Worm (Caenorhabditis elegans) whole organism, L4 larva: Measurements from ENCODE around the gene fbxa-135.

Source experiments
- attf-4 ChIP-seq: sonication (generic microtip); optimal IDR thresholded peaks from 3 replicates; lab custom pipeline; 2017; ENCODE audit warnings: missing biosample characterization, missing genetic modification characterization
- ceh-62 ChIP-seq: sonication (generic microtip); optimal IDR thresholded peaks from 2 replicates; lab custom pipeline; 2017; ENCODE audit warnings: missing biosample characterization, missing genetic modification characterization
- dpl-1 ChIP-seq: fragments of 150-350 bp; optimal IDR thresholded peaks from 2 replicates; lab custom pipeline; 2014; ENCODE audit warnings: missing biosample characterization, missing genetic modification reagents, missing genetic modification characterization
- gei-8 ChIP-seq: fragments of 200-800 bp; sonication (Bioruptor generic); optimal IDR thresholded peaks from 2 replicates; lab custom pipeline; 2018; ENCODE audit warnings: mild to moderate bottlenecking, missing genetic modification characterization, missing compliant biosample characterization
- nhr-10 ChIP-seq: fragments of 150-350 bp; optimal IDR thresholded peaks from 2 replicates; lab custom pipeline; 2014; ENCODE audit warnings: missing biosample characterization, missing genetic modification characterization
- nhr-25 ChIP-seq: sonication (generic microtip); optimal IDR thresholded peaks from 2 replicates; lab custom pipeline; 2017; ENCODE audit warnings: missing genetic modification characterization, mild to moderate bottlenecking, missing compliant biosample characterization, antibody characterized with exemption, moderate library complexity, borderline replicate concordance; ENCODE audit not compliant: insufficient read depth
- nhr-28 ChIP-seq: fragments of 150-350 bp; optimal IDR thresholded peaks from 2 replicates; lab custom pipeline; 2014; ENCODE audit warnings: missing biosample characterization, missing genetic modification characterization
- pqm-1 ChIP-seq: sonication (generic microtip); optimal IDR thresholded peaks from 2 replicates; lab custom pipeline; 2017; ENCODE audit warnings: missing biosample characterization, missing genetic modification characterization
- sdz-12 ChIP-seq: fragments of 200-800 bp; sonication (Bioruptor generic); optimal IDR thresholded peaks from 2 replicates; lab custom pipeline; 2018; ENCODE audit warnings: mild to moderate bottlenecking, missing genetic modification characterization, missing compliant biosample characterization
- snpc-4 ChIP-seq: fragments of 150-350 bp; optimal IDR thresholded peaks from 2 replicates; lab custom pipeline; 2014; ENCODE audit warnings: missing biosample characterization, missing genetic modification characterization
- unc-62 ChIP-seq, 3 experiments: fragments of 150-350 bp in 1 of 3; sonication (generic microtip); optimal IDR thresholded peaks in 2 of 3; peaks in 1 of 3; 1 replicate in 1 of 3; 2 replicates in 2 of 3; lab custom pipeline; 2014 to 2017; ENCODE audit warnings: missing biosample characterization in 3 of 3, missing genetic modification characterization in 3 of 3, missing genetic modification reagents in 3 of 3, missing genotype in 1 of 3

DNA sequence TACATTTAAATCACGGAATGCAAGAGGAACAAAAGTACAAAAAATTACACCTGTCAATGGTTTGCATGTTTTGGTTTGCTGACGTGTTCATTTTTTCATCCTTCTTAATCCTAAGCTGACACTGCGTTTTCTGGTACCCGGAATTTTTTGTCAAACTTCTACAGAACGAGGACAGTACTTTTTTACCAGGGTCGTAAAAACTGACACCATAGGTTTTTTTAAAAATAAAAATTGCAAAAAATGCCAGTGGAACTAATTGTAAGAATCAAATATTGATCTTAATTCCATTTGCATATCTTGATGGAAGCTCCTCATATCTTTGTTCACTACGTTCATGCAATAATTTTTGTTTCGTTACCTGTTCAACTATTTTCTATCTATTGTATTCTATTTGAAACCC is 2.8 kb downstream of the fbxa-135 start, which contains the start of gene srh-258:
- no peak for TF ChIP-seq nhr-10
- no peak for TF ChIP-seq attf-4
- no peak for TF ChIP-seq dpl-1 (GFP tag; lab: Kevin White, UChicago)
- TF ChIP-seq unc-62 (GFP tag; optimal IDR thresholded peaks at IDR 0.05 in 1 of 2; lab: Kevin White, UChicago) = no peak
- no peak for TF ChIP-seq unc-62 (tag; optimal IDR thresholded peaks at IDR 0.05; lab: Kevin White, UChicago)
- no peak for TF ChIP-seq nhr-25 (tag; lab: Kevin White, UChicago)
- no peak for TF ChIP-seq snpc-4 (tag; lab: Kevin White, UChicago)
- TF ChIP-seq ceh-62 (tag; lab: Kevin White, UChicago) = no peak
- TF ChIP-seq sdz-12 (GFP tag; lab: Kevin White, UChicago) = no peak
- no peak for TF ChIP-seq pqm-1 (tag; lab: Kevin White, UChicago)
- no peak for TF ChIP-seq gei-8
- no peak for TF ChIP-seq nhr-28 (tag; lab: Kevin White, UChicago)
